Fruit fly (Drosophila melanogaster) whole organism, embryonic: ENCODE measurements around the gene stv.

Source experiments
- Aef1 ChIP-seq: fragments of 200-800 bp; sonication (Bioruptor generic); IDR thresholded peaks from 3 replicates; pipeline ENCODE4 v1.3.6; 2022; ENCODE audit warnings: missing biosample characterization, missing genetic modification characterization
- B-H1 ChIP-seq: fragments of 200-800 bp; sonication (Bioruptor generic); IDR thresholded peaks from 3 replicates; pipeline ENCODE4 v1.3.6; 2022; ENCODE audit warnings: missing biosample characterization, missing genetic modification characterization
- Bgb ChIP-seq: fragments of 200-800 bp; sonication (Bioruptor generic); IDR thresholded peaks from 2 replicates; pipeline ENCODE4 v1.3.6; 2022; ENCODE audit warnings: missing biosample characterization, missing genetic modification characterization; ENCODE audit not compliant: partially characterized antibody
- CG1024 ChIP-seq: fragments of 200-800 bp; sonication (Bioruptor generic); IDR thresholded peaks from 2 replicates; pipeline ENCODE4 v1.3.6; 2022; ENCODE audit warnings: missing biosample characterization, missing genetic modification characterization
- CG10321 ChIP-seq: fragments of 200-800 bp; sonication (Bioruptor generic); IDR thresholded peaks from 2 replicates; pipeline ENCODE4 v1.3.6; 2022; ENCODE audit warnings: missing biosample characterization, missing genetic modification characterization
- CG10431 ChIP-seq: fragments of 200-800 bp; sonication (Bioruptor generic); optimal IDR thresholded peaks from 3 replicates; lab custom pipeline; 2018; ENCODE audit warnings: missing biosample characterization, mild to moderate bottlenecking, missing genetic modification characterization
- CG11696 ChIP-seq: fragments of 200-800 bp; sonication (Bioruptor generic); IDR thresholded peaks from 2 replicates; pipeline ENCODE4 v1.3.6; 2022; ENCODE audit warnings: missing biosample characterization, missing genetic modification characterization
- CG13894 ChIP-seq: fragments of 200-800 bp; sonication (Bioruptor generic); optimal IDR thresholded peaks from 3 replicates; lab custom pipeline; 2018; ENCODE audit warnings: missing biosample characterization, mild to moderate bottlenecking, missing genetic modification characterization, moderate library complexity
- CG15514 ChIP-seq: fragments of 200-800 bp; sonication (Bioruptor generic); optimal IDR thresholded peaks from 3 replicates; lab custom pipeline; 2017; ENCODE audit warnings: missing biosample characterization, missing genetic modification characterization, mild to moderate bottlenecking, moderate library complexity, missing genetic modification reagents
- CG15696 ChIP-seq: fragments of 200-800 bp; sonication (Bioruptor generic); optimal IDR thresholded peaks from 2 replicates; lab custom pipeline; 2019; ENCODE audit warnings: missing biosample characterization, mild to moderate bottlenecking, missing genetic modification characterization, moderate library complexity
- CG18599 ChIP-seq: fragments of 200-800 bp; sonication (Bioruptor generic); optimal IDR thresholded peaks from 3 replicates; lab custom pipeline; 2017; ENCODE audit warnings: missing biosample characterization, missing genetic modification characterization, mild to moderate bottlenecking, moderate library complexity, missing genetic modification reagents
- CG2875 ChIP-seq: fragments of 200-800 bp; sonication (Bioruptor generic); optimal IDR thresholded peaks from 2 replicates; lab custom pipeline; 2017; ENCODE audit warnings: missing biosample characterization, mild to moderate bottlenecking, missing genetic modification characterization, missing genetic modification reagents
- CG3065 ChIP-seq: fragments of 200-800 bp; sonication (Bioruptor generic); optimal IDR thresholded peaks from 2 replicates; lab custom pipeline; 2016; ENCODE audit warnings: missing biosample characterization, missing genetic modification characterization
- CG42726 ChIP-seq: fragments of 200-800 bp; sonication (Bioruptor generic); IDR thresholded peaks from 2 replicates; pipeline ENCODE4 v1.3.6; 2022; ENCODE audit warnings: missing biosample characterization, missing genetic modification characterization; ENCODE audit not compliant: partially characterized antibody
- Dbx ChIP-seq: fragments of 200-800 bp; sonication (Bioruptor generic); IDR thresholded peaks from 3 replicates; pipeline ENCODE4 v1.3.6; 2022; ENCODE audit warnings: missing biosample characterization, missing genetic modification characterization
- Dek ChIP-seq: fragments of 200-800 bp; sonication (Bioruptor generic); optimal IDR thresholded peaks from 3 replicates; lab custom pipeline; 2019; ENCODE audit warnings: missing biosample characterization, mild to moderate bottlenecking, missing genetic modification characterization, moderate library complexity
- Dfd ChIP-seq, 2 experiments: fragments of >200 bp; optimal IDR thresholded peaks; 2 replicates each; lab custom pipeline; 2017; ENCODE audit warnings: missing biosample characterization in 2 of 2, missing genetic modification characterization in 2 of 2
- Fer3 ChIP-seq: fragments of 200-800 bp; sonication (Bioruptor generic); optimal IDR thresholded peaks from 2 replicates; lab custom pipeline; 2018; ENCODE audit warnings: missing biosample characterization, mild to moderate bottlenecking, missing genetic modification characterization, moderate library complexity
- Gug ChIP-seq: fragments of 200-800 bp; sonication (Bioruptor generic); IDR thresholded peaks from 4 replicates; pipeline ENCODE4 v1.3.6; 2022; ENCODE audit warnings: missing biosample characterization, missing genetic modification characterization
- Hey ChIP-seq: fragments of 200-800 bp; sonication (Bioruptor generic); optimal IDR thresholded peaks from 3 replicates; lab custom pipeline; 2018; ENCODE audit warnings: missing biosample characterization, mild to moderate bottlenecking, missing genetic modification characterization
- Jarid2 ChIP-seq: fragments of 200-800 bp; sonication (Bioruptor generic); optimal IDR thresholded peaks from 3 replicates; lab custom pipeline; 2017; ENCODE audit warnings: mild to moderate bottlenecking, missing biosample characterization, missing genetic modification reagents, missing genetic modification characterization
- Lhr ChIP-seq: fragments of 200-800 bp; sonication (Bioruptor generic); optimal IDR thresholded peaks from 3 replicates; lab custom pipeline; 2017; ENCODE audit warnings: mild to moderate bottlenecking, missing biosample characterization, missing genetic modification reagents, missing genetic modification characterization
- NFAT ChIP-seq: fragments of 200-800 bp; sonication (Bioruptor generic); IDR thresholded peaks from 2 replicates; pipeline ENCODE4 v1.3.6; 2022; ENCODE audit warnings: missing biosample characterization, missing genetic modification characterization
- Rfx ChIP-seq: fragments of 200-800 bp; sonication (Bioruptor generic); IDR thresholded peaks from 2 replicates; pipeline ENCODE4 v1.3.6; 2022; ENCODE audit warnings: missing biosample characterization, missing genetic modification characterization
- ase ChIP-seq: fragments of 200-800 bp; sonication (Bioruptor generic); IDR thresholded peaks from 3 replicates; pipeline ENCODE4 v1.3.6; 2022; ENCODE audit warnings: missing biosample characterization, missing genetic modification characterization
- bbx ChIP-seq: fragments of 200-800 bp; sonication (Bioruptor generic); IDR thresholded peaks from 2 replicates; pipeline ENCODE4 v1.3.6; 2022; ENCODE audit warnings: missing biosample characterization, missing genetic modification characterization; ENCODE audit not compliant: partially characterized antibody
- ci ChIP-seq: fragments of 200-800 bp; sonication (Bioruptor generic); IDR thresholded peaks from 3 replicates; pipeline ENCODE4 v1.3.6; 2022; ENCODE audit warnings: missing biosample characterization, missing genetic modification characterization
- crc ChIP-seq: fragments of 200-800 bp; sonication (Bioruptor generic); optimal IDR thresholded peaks from 2 replicates; lab custom pipeline; 2016; ENCODE audit warnings: missing biosample characterization, missing genetic modification characterization
- crol ChIP-seq: fragments of 200-800 bp; sonication (Bioruptor generic); IDR thresholded peaks from 2 replicates; pipeline ENCODE4 v1.3.6; 2022; ENCODE audit warnings: missing biosample characterization, missing genetic modification characterization
- dysf ChIP-seq: fragments of 200-800 bp; sonication (Bioruptor generic); IDR thresholded peaks from 3 replicates; pipeline ENCODE4 v1.3.6; 2022; ENCODE audit warnings: missing biosample characterization, missing genetic modification characterization
- gro ChIP-seq: fragments of 200-800 bp; sonication (Bioruptor generic); optimal IDR thresholded peaks from 2 replicates; lab custom pipeline; 2016; ENCODE audit warnings: missing biosample characterization, missing genetic modification characterization
- ken ChIP-seq: fragments of 200-800 bp; sonication (Bioruptor generic); IDR thresholded peaks from 3 replicates; pipeline ENCODE4 v1.3.6; 2022; ENCODE audit warnings: missing biosample characterization, missing genetic modification characterization
- pfk ChIP-seq: fragments of 200-800 bp; sonication (Bioruptor generic); optimal IDR thresholded peaks from 2 replicates; lab custom pipeline; 2018; ENCODE audit warnings: missing biosample characterization, mild to moderate bottlenecking, missing genetic modification characterization, moderate library complexity
- sens-2 ChIP-seq: fragments of 200-800 bp; sonication (Bioruptor generic); IDR thresholded peaks from 2 replicates; pipeline ENCODE4 v1.3.6; 2022; ENCODE audit warnings: missing biosample characterization, missing genetic modification characterization
- slbo ChIP-seq: fragments of 200-800 bp; sonication (Bioruptor generic); IDR thresholded peaks from 2 replicates; pipeline ENCODE4 v1.3.6; 2022; ENCODE audit warnings: missing biosample characterization, missing genetic modification characterization
- sob ChIP-seq: fragments of 200-800 bp; sonication (Bioruptor generic); IDR thresholded peaks from 2 replicates; pipeline ENCODE4 v1.3.6; 2022; ENCODE audit warnings: missing biosample characterization, missing genetic modification characterization
- ssp ChIP-seq: fragments of 200-800 bp; sonication (Bioruptor generic); IDR thresholded peaks from 2 replicates; pipeline ENCODE4 v1.3.6; 2022; ENCODE audit warnings: missing biosample characterization, missing genetic modification characterization
- stc ChIP-seq: fragments of 200-800 bp; sonication (Bioruptor generic); IDR thresholded peaks from 2 replicates; pipeline ENCODE4 v1.3.6; 2022; ENCODE audit warnings: missing biosample characterization, missing genetic modification characterization
- tgo ChIP-seq: fragments of 200-800 bp; sonication (Bioruptor generic); IDR thresholded peaks from 3 replicates; pipeline ENCODE4 v1.3.6; 2022; ENCODE audit warnings: missing biosample characterization, missing genetic modification characterization
- tio ChIP-seq: fragments of 200-800 bp; sonication (Bioruptor generic); optimal IDR thresholded peaks from 2 replicates; lab custom pipeline; 2017; ENCODE audit warnings: missing biosample characterization, missing genetic modification characterization, inconsistent platforms
- vfl ChIP-seq: fragments of 200-800 bp; sonication (Bioruptor generic); optimal IDR thresholded peaks from 2 replicates; lab custom pipeline; 2016; ENCODE audit warnings: missing biosample characterization, missing genetic modification characterization

Gene stv

DNA sequence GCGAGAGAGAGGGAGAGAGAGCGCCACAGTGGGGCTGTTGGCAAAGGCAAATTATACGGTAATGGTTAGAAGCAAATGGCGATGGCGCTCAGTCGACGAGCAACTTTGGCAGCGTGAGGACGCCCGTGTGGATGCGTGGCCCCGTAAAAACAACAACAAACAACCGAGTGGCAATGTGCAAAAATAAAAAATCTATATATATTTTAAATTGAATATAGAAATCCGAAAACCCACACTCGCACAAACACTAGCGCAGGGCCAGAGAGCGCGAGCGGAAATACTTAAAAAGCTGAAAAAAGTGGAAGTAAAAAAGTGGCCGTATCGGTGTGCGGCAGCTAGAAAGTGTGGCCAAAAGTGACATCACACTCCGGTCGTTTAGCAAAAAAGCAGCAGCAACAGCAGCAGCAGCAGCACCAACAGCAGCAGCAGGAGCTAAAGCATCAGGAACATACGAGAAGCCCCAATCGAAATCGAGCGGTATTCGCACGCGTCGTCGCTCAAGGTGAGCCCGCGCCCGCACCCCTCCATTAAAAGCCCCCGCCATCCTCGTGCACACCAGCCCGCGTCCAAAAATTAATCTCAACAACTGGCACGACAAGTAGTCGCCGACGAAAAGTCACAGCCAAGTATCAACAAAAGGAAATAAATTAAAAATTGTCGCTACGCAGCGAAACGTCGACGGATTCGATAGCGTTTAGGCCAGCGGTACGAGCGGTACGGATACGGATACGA, at the start of gene stv (continued):
- TF ChIP-seq Bgb (0 out of 2 replicates have a peak, but pooled peaks have one; percentile 31), B-H1 (peak; percentile 23; the same call in 1 of the 3 replicates), CG11696 (GFP tag; lab: Robert Waterston, UW) (peak; percentile 55; the same call in 1 of the 2 replicates), ken (0 out of 3 replicates have a peak, but pooled peaks have one; percentile 7), NFAT (peak; percentile 56; the same call in 1 of the 2 replicates), tgo (GFP tag; lab: Robert Waterston, UW) (no peak), CG18599 (peak; percentile 39), dysf (peak; percentile 6; the same call in 1 of the 3 replicates), Rfx (peak; percentile 45; the same call in 1 of the 2 replicates), Dbx (GFP tag; lab: Robert Waterston, UW) (peak; percentile 29; the same call in 2 of the 3 replicates), Jarid2 (GFP tag; lab: Kevin White, UChicago) (peak; percentile 93), CG2875 (no peak), Gug (GFP tag; lab: Robert Waterston, UW) (peak; percentile 28; the same call in 1 of the 4 replicates), Hey (tag; lab: Kevin White, UChicago) (peak; percentile 52), Dek (peak; percentile 34), crol (GFP tag; lab: Robert Waterston, UW) (peak; percentile 70), Aef1 (GFP tag; lab: Robert Waterston, UW) (peak; percentile 66), CG1024 (GFP tag; lab: Robert Waterston, UW) (no peak), ssp (GFP tag; lab: Robert Waterston, UW) (no peak), ci (GFP tag; lab: Robert Waterston, UW) (0 out of 3 replicates have a peak, but pooled peaks have one; percentile 36), CG10321 (GFP tag; lab: Robert Waterston, UW) (peak; percentile 29; the same call in 1 of the 2 replicates), bbx (GFP tag; lab: Robert Waterston, UW) (0 out of 2 replicates have a peak, but pooled peaks have one; percentile 47), CG15696 (tag; lab: Kevin White, UChicago) (no peak), tio (no peak), CG10431 (peak; percentile 8), slbo (GFP tag; lab: Robert Waterston, UW) (peak; percentile 38; the same call in 1 of the 2 replicates), CG13894 (tag; lab: Kevin White, UChicago) (peak; percentile 26), CG15514 (GFP tag; lab: Kevin White, UChicago) (peak; percentile 2), pfk (GFP tag; lab: Kevin White, UChicago) (no peak), Lhr (GFP tag; lab: Kevin White, UChicago) (no peak), gro (GFP tag; lab: Kevin White, UChicago) (no peak), CG42726 (GFP tag; lab: Robert Waterston, UW) (peak; percentile 46; the same call in 1 of the 2 replicates), Fer3 (no peak), ase (GFP tag; lab: Robert Waterston, UW) (no peak), crc (GFP tag; lab: Kevin White, UChicago) (no peak), sob (GFP tag; lab: Robert Waterston, UW) (0 out of 2 replicates have a peak, but pooled peaks have one; percentile 7), stc (GFP tag; lab: Robert Waterston, UW) (0 out of 2 replicates have a peak, but pooled peaks have one; percentile 35), vfl (GFP tag; lab: Kevin White, UChicago) (no peak), CG3065 (GFP tag; lab: Kevin White, UChicago) (no peak)

DNA sequence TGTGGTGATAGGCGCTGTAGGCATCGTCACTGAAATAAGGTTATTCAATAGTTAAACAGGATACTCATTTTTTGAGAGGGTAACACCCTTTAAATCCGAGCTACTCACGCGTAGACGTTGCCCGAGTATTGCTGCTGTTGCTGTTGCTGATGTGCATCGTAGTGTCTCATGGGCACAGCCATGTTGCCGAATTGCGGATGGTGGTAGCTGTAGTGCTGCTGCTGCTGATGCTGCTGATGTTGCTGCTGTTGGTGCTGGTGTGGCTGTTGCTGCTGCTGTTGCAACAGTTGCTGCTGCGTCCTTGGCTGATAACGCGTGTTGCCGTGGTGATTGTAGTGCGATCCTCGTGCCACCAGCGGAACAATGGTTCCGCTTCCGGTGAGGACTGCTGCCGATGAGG, 47.2 kb upstream of the stv start:
- TF ChIP-seq sens-2 (GFP tag; lab: Robert Waterston, UW) (no peak), Dfd (GFP tag; optimal IDR thresholded peaks at IDR 0.05; lab: Kevin White, UChicago) (peak in 1 of 2 experiments; percentile 26)
